Fruit fly (Drosophila melanogaster) ovary, adult (tissue): Measurements from ENCODE around the gene Charon.

Experiments
- CG17801 ChIP-seq: fragments of 200-800 bp; optimal IDR thresholded peaks from 2 replicates; lab custom pipeline; 2019; ENCODE audit warnings: missing biosample characterization, mild to moderate bottlenecking, missing genetic modification characterization, moderate library complexity; ENCODE audit not compliant: partially characterized antibody

Gene Charon

DNA sequence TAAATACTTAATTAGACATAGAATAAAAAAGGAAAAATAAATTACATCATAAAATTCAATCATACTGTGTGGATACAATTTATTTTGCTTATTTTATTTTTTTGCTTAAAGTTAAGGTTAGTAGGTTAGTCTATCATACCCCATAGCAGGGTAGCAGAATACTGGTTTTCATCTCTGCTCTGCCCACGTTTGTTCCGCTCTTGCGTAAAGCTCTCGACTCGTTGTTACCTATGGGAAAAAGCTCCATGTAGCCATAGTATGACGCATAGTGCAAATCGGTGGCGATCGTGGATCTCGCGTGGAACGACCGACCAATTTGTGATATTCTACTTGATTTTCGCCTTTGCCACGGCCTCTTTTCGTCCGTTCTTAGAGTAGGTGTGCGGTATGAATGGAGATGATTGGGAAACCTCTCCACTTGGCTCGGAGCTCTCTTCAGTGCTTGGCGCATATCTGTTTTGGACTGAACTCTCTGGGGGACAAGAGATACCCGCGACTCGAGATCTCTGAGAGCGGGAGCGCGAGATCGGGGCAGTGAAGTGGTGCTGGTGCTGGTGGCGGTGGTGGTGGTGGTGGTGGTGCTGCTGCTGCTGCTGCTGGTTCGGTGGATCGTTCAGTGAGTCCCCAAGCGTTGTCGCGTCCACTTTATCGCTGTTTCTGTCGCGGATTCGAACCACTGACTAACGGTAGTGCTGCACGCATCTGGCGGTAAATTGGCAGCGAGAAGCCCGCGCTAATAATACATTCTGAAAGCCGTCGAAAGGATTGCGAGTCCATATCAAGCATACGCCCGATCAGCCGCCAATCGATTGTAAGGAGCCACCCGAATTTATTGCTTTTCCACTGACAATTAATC lies 13.3 kb upstream of the Charon start, which contains the start of gene CG5001:
Gene CG5001 (plus strand): TSS at position 116 of the 856 bp plus-strand sequence.
- TF ChIP-seq CG17801 (GFP tag; lab: Kevin White, UChicago) = peak; percentile 71

DNA sequence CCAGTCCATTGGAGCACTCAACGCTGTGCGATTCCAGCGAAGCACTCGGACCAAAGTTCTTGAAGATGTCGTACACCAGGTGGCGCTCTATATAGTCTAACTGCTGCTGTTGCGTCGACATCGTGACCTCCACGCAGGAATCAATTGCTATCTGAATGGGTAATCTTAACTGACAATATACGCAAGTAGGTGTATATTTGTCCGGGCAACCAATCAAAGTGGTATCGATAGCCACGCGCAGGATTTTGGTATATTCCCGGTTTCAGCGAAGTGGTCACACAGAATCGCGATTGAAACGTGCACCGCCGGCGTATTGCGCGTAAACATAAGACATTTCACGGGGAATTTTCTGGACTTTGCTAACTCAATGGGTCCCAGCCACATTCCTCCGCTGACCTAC lies 11.2 kb upstream of the Charon start, which contains the start of the genes CG5126 and Tgt:
Gene CG5126 (minus strand): TSS at position 222 of the 400 bp plus-strand sequence.
Gene Tgt (plus strand): TSS at position 267 of the 400 bp plus-strand sequence.
- no peak for TF ChIP-seq CG17801 (GFP tag; lab: Kevin White, UChicago)

DNA sequence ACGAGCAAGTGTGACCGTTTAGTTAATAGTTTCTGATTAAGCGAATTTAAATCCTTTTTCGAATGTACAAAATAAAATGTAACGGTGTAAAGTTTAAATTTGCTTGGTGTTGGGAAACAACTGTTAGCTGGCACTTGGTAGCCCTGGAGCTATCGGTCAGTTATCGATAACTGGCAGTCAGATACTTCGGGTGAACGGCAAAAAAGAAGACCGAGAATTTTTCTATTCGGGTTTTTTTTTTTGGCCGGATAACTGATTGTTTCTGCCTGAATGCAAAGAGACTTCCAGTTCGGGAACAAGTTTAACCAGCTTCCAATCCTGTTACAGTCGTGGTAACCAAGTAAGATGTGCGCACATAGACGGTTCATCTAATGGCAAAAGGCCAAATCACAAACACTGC lies 4.9 kb upstream of the Charon start, which contains the start of gene CG4896:
Gene CG4896 (plus strand): TSS at position 169 of the 400 bp plus-strand sequence.
- TF ChIP-seq CG17801 (GFP tag; lab: Kevin White, UChicago) = peak; percentile 2

DNA sequence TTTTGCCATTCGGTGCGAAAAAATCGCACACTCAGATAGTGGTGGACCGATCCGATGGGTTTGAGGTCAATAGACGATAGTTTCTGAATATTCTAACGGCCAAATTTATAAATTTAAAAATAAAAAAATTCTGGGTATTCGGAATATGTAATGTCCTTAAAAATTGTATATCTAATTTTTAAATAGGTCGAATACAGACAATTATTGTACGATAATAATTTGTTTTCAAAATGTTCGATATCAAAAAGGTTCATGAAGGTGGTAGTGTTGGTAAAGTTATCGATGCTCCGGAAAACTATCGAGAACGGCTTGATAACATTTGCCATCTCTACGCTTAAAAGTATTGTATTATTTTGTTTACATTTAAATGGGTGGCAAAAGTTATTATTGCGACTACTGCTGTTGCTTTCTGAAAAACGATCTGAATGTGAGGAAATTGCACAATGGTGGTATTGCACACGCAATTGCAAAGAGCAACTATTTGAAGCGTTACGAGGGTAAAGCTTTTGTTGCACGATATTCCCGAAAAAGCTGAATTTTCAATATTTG lies 2.7 kb downstream of the Charon start, which contains the start of the genes CG31922 and Plap:
Gene CG31922 (plus strand): TSS at position 315 of the 549 bp plus-strand sequence.
Gene Plap (minus strand): TSS at position 499 of the 549 bp plus-strand sequence.
- peak; percentile 69 for TF ChIP-seq CG17801 (GFP tag; lab: Kevin White, UChicago)

DNA sequence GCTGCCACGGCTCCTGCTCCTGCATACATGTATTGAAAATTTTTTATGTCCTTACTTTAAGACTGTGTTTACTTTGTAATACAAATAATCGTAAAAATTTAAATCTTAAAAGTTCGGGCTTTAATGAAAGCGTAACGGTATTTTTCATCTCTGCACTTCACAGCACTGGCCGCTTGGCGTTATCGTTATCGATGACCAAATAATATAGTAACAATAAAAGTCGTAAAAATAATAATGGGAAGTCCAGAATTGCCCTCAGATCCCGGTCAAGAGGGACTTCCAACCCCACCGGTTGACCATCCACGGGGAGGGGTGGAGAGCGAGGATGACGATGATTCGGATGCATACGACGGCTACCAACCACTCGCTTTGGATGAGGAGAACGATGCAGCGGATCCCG lies 6.3 kb downstream of the Charon start, which contains the start of gene CG14341:
Gene CG14341 (plus strand): TSS at position 181 of the 400 bp plus-strand sequence.
- TF ChIP-seq CG17801 (GFP tag; lab: Kevin White, UChicago) = no peak

DNA sequence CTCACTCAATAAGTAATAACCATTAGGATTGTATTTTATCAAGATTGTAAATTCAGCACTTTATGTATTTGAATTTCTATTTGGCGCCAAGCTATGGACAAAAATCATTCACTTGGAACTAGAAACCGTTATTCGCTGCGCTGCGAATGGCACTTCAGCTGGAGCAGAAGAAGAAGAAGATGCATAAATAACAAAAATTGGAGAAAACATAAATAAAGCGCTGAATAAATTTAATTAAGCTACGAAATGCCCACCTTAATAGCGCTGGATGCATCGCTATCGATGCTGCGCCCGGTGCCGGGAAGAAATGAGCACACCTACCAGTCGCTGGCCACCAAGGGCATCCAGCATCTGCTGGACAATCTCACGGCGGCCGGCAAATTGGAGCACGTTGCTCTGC lies 8.3 kb downstream of the Charon start, which contains the start of gene IntS14:
Gene IntS14 (plus strand): TSS at position 150 of the 400 bp plus-strand sequence.
- peak; percentile 2 for TF ChIP-seq CG17801 (GFP tag; lab: Kevin White, UChicago)

DNA sequence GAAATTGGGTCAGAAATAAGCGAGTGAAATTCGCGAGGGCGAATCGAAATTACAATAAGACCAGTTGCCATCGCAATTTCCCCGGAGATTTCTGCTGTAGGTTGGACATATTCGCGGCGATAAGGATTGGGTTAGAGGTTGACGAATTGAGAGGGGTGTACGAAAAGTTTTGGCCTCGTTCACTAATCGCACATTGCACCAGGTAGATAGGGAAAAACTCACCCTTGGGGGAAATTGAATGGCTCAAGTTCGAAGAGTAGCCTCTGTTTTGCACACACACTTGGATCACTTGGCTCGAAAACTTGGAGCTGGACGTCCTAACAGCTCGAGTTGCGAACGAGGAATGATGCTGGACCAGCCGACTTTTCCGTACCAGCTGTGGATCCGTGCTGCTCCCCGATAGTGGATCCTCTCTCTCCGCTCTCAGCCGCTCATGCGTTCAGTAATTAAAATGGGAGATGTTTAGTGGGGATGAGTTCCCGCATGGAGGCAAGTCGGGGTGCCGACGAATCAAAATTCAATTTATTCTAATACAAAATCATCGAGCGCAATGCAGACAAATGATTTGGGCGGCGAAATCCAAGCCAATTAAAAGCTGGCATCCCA lies 9.0 kb downstream of the Charon start, which contains the start of gene CG5080:
Gene CG5080 (minus strand): TSS at position 349 of the 606 bp plus-strand sequence.
- TF ChIP-seq CG17801 (GFP tag; lab: Kevin White, UChicago) = no peak

DNA sequence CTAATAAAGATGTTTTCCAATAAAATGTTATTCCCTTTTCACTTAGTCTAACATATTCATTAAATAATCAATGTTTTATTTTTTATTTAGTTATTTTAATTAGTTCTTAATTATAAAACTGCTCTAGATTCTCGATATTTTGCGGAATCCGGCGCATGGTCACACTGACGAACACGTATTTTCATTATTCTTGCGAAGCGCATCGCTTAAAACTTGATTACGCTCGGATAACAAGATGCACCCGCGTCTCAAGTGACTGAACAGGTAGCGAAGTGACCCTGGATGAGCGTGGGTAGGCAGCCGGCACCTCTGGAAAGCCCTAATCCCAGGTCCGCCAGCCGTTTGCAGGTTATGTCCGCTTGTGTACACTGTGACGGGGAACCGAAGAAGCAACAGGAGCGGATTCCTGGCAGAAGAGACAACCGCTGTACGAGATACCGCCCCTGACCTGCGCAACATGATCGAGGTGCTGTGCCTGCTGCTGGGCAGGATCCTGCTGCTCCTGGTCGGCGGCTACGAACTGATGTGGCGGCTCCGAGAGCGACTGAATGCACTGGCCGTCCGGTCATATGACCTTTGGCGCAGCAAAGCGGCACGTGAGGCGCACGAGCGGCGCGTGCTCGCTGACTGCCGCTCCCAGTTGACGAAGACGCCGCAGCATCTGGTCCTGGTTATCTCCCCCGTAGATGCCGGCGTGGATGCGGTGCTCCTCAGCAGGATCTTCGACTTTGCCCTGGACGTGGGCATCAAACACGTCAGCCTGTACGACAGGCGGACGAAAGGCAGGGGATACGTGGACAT lies 13.9 kb downstream of the Charon start, which contains the start of gene Tango14:
Gene Tango14 (plus strand): TSS at position 143 of the 801 bp plus-strand sequence.
- TF ChIP-seq CG17801 (GFP tag; lab: Kevin White, UChicago) = no peak

DNA sequence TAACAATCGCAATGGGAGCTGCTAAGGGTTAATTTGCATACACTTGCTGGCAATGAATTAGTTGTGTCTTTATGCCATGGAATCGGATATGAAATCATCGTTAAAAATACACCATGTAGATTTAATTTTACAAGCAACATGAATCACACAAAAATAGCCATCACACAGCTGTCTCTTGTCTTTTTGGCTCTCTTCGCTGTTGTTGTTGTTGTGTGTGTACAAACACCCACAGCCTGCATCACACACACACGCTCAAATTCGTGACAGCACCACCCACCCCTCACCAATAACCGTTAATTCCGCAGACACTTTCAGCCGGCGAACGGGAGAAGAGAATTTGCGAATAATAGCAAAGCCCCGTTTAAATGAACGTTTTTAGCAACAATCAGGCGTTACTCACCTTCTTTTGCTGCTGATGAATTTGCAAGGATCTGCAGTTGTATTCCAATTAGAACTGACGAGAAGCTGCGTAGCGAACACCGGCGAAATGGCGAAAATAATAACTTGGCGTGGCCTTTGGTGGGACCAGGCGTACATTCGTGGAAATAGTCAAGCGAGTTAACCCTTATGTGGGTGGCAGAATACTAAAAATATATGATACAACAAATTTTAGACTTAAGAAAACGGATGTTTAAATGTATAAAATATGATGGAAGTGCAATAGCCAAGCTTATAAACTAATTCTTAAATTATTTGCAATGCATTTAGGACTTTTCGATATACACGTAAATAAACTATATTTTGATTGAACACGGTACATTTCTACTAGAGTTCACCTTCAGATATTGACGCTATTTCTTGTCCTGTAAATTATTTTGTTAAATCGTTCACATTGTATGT lies 14.7 kb downstream of the Charon start, which contains the start of gene capt:
Gene capt (minus strand): TSS at position 584 of the 840 bp plus-strand sequence.
- no peak for TF ChIP-seq CG17801 (GFP tag; lab: Kevin White, UChicago)

DNA sequence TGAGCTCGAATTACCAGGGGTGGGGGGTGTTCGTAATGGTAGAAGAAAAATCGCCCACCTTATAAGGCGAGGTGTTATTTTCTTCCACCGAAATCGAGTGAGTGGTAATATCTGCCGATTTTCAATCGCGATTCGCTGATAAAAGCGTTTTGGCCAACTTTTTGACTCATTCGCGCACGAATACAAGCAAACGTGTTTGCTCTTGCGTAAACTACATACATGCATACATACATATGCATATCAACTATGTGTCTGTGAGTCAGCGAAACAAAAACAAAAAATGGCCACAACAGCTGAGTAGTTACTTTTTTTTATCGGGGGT lies 15.3 kb downstream of the Charon start:
- no peak for TF ChIP-seq CG17801 (GFP tag; lab: Kevin White, UChicago)

DNA sequence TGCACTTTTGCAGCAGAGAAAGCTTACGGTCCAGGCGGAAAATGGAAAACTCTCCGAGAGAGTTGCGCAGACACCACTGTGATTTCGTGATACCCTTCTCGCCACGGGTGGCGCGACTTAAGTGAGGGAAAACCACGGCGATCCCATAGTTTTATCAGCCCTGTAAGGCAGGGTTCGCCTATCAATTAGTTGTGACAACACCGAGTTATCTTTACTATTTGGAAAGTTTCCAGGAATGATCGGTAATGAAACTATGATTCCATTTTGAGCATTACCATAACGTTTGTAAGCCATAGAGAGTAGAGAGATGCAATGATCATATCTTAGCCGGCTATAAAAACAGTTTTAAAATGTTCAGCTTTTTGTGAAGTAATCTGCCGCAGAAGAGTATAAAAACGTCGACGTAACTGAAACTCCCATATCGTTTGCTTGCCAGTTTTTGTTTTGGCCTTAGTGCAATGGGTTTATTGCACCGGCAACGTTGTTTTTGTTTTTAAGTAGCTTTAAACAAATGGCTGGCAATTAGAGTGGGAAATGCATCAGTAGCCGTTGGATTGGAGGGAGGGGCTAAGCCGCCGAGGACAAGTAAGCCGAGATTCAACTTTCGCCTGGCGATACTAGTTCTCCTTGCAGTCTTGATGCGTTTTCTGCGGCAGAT lies 15.9 kb downstream of the Charon start:
- TF ChIP-seq CG17801 (GFP tag; lab: Kevin White, UChicago) = no peak

DNA sequence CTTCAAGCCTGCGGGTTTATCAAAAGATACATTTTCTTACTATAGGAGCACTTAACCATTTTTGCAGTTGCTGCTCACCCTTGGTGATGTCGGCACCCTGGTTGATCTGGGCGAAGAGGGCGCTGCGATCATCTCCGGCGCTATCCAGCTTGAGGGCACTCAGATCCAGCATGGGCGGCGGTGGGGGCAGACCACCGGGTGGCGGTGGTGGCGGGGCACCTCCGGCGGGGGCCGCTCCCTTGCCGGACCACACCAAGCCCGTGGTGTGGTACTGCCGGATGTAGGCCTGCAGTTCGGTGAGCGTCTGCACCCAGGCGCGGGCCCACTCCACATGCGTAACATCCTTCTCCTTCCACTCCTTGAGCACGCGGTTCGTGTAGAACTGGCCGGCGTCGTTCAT lies 19.9 kb downstream of the Charon start:
- no peak for TF ChIP-seq CG17801 (GFP tag; lab: Kevin White, UChicago)
